Worm (Caenorhabditis elegans) whole organism, midembryonic: ENCODE measurements around the gene Y32B12C.1.

Experiments
- cog-1 ChIP-seq: sonication (generic microtip); optimal IDR thresholded peaks from 2 replicates; lab custom pipeline; 2016; ENCODE audit warnings: missing genetic modification characterization, missing compliant biosample characterization
- flt-1 ChIP-seq: fragments of 200-800 bp; sonication (Bioruptor generic); IDR thresholded peaks from 2 replicates; pipeline ENCODE4 v1.3.6; 2022; ENCODE audit warnings: missing genetic modification characterization, missing compliant biosample characterization
- ref-1 ChIP-seq: fragments of 200-800 bp; sonication (Bioruptor generic); conservative IDR thresholded peaks from 2 replicates; pipeline ENCODE4 v1.3.6; 2022; ENCODE audit warnings: missing genetic modification reagents, missing genetic modification characterization, missing compliant biosample characterization
- tab-1 ChIP-seq: fragments of 200-800 bp; sonication (Bioruptor generic); IDR thresholded peaks from 2 replicates; pipeline ENCODE4 v1.3.6; 2022; ENCODE audit warnings: missing genetic modification characterization, missing compliant biosample characterization
- ztf-23 ChIP-seq: fragments of 200-800 bp; sonication (Bioruptor generic); IDR thresholded peaks from 2 replicates; pipeline ENCODE4 v1.3.6; 2022; ENCODE audit warnings: missing genetic modification reagents, missing genetic modification characterization, missing compliant biosample characterization
- ztf-29 ChIP-seq: fragments of 200-800 bp; sonication (Bioruptor generic); IDR thresholded peaks from 2 replicates; pipeline ENCODE4 v1.3.6; 2022; ENCODE audit warnings: missing genetic modification reagents, missing genetic modification characterization, missing compliant biosample characterization

DNA sequence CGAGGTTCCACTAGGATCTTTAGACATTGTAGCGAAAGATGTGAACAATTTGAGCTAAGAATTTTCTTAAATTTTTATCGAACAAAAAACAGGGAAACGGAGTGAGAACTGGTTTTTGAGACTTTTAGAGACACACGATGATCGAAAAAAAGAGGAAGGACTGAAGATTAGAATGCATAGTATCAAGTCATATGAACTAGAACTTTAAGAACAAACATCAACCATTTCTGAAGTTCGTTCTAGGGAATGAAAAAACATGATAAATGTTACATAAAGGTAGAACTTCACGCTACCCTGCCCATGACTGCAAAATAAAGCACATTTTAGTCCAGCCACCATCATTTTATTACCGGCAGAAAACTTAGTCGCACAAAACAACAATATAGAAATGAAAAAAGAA lies 40.0 kb downstream of the Y32B12C.1 start, which contains the start of gene W06G6.9:
- no peak for TF ChIP-seq flt-1 (GFP tag; lab: Robert Waterston, UW)
- TF ChIP-seq ztf-23 (GFP tag; lab: Robert Waterston, UW) = no peak
- no peak for TF ChIP-seq ztf-29 (GFP tag; lab: Robert Waterston, UW)
- no peak for TF ChIP-seq cog-1 (tag; lab: Kevin White, UChicago)
- TF ChIP-seq tab-1 (GFP tag; lab: Robert Waterston, UW) = no peak
- TF ChIP-seq ref-1 (GFP tag; lab: Robert Waterston, UW) = no peak
